Fruit fly (Drosophila melanogaster): ENCODE results near the gene CG14811.

CG14811 gene

dm6 chrX:1858867-1859266 lies 36.7 kb upstream of the CG14811 start, which contains the start of gene Lamtor5 (continued):
- TF ChIP-seq CG18619 (GFP tag; optimal IDR thresholded peaks at IDR 0.05) (peak; percentile 22), ranshi (GFP tag; IDR thresholded peaks at IDR 0.05) (0 out of 2 replicates have a peak, but pooled peaks have one; percentile 14), CG9727 (GFP tag; optimal IDR thresholded peaks at IDR 0.05) (peak; percentile 46), ind (GFP tag; optimal IDR thresholded peaks at IDR 0.05) (peak; percentile 23), CG15696 (tag; optimal IDR thresholded peaks at IDR 0.05) (peak; percentile 15), vnd (GFP tag; IDR thresholded peaks at IDR 0.05; ENCODE audit: partially characterized antibody) (no peak), sug (tag; optimal IDR thresholded peaks at IDR 0.05) (peak; percentile 15), HLH54F (GFP tag; optimal IDR thresholded peaks at IDR 0.05) (peak; percentile 32), CG16863 (GFP tag; optimal IDR thresholded peaks at IDR 0.05) (peak; percentile 29), CG8765 (GFP tag; IDR thresholded peaks at IDR 0.05) (no peak), CG7963 (GFP tag; IDR thresholded peaks at IDR 0.05; ENCODE audit: partially characterized antibody) (no peak), slou (GFP tag; optimal IDR thresholded peaks at IDR 0.05) (peak; percentile 12), CG3407 (GFP tag; optimal IDR thresholded peaks at IDR 0.05) (no peak), CG9609 (GFP tag; optimal IDR thresholded peaks at IDR 0.05) (no peak), Asciz (GFP tag; optimal IDR thresholded peaks at IDR 0.05) (no peak), Doc3 (GFP tag; IDR thresholded peaks at IDR 0.05; ENCODE audit: partially characterized antibody) (no peak), Hey (tag; optimal IDR thresholded peaks at IDR 0.05) (no peak), kah (GFP tag; optimal IDR thresholded peaks at IDR 0.05) (no peak), CG3163 (GFP tag; optimal IDR thresholded peaks at IDR 0.05) (no peak), CG1603 (tag; optimal IDR thresholded peaks at IDR 0.05) (peak; percentile 27), nerfin-1 (tag; optimal IDR thresholded peaks at IDR 0.05) (peak; percentile 30), so (GFP tag; IDR thresholded peaks at IDR 0.05) (peak; percentile 34; the same call in 1 of the 3 replicates), CG14710 (tag; optimal IDR thresholded peaks at IDR 0.05) (peak; percentile 12), inv (GFP tag; IDR thresholded peaks at IDR 0.05; ENCODE audit: partially characterized antibody) (no peak), YL-1 (GFP tag; optimal IDR thresholded peaks at IDR 0.05) (peak; percentile 39), mirr (GFP tag; optimal IDR thresholded peaks at IDR 0.05) (no peak), z (GFP tag; IDR thresholded peaks at IDR 0.05) (no peak), Xrp1 (GFP tag; IDR thresholded peaks at IDR 0.05) (peak; percentile 49; the same call in 1 of the 2 replicates), CG5953 (GFP tag; IDR thresholded peaks at IDR 0.05) (peak; percentile 36; the same call in 1 of the 2 replicates), Aef1 (GFP tag; IDR thresholded peaks at IDR 0.05) (peak; percentile 27; the same call in 1 of the 3 replicates), HHEX (GFP tag; optimal IDR thresholded peaks at IDR 0.05) (peak; percentile 42), kay (GFP tag; optimal IDR thresholded peaks at IDR 0.05) (no peak), gro (GFP tag; optimal IDR thresholded peaks at IDR 0.05) (peak; percentile 23), CG15269 (tag; optimal IDR thresholded peaks at IDR 0.05) (peak; percentile 45), Camta (GFP tag; optimal IDR thresholded peaks at IDR 0.05) (no peak), Mes4 (GFP tag; optimal IDR thresholded peaks at IDR 0.05) (no peak), CHES-1-like (GFP tag; optimal IDR thresholded peaks at IDR 0.05) (peak; percentile 29), tx (GFP tag; optimal IDR thresholded peaks at IDR 0.05) (no peak), CG4707 (GFP tag; optimal IDR thresholded peaks at IDR 0.05) (peak; percentile 51), CG13296 (GFP tag; optimal IDR thresholded peaks at IDR 0.05) (peak; percentile 41), pan (optimal IDR thresholded peaks at IDR 0.05) (no peak), pan (GFP tag; optimal IDR thresholded peaks at IDR 0.05 in 1 of 2, IDR thresholded peaks at IDR 0.05 in 1 of 2) (peak in 1 of 2 experiments; percentile 34), CG2202 (tag; optimal IDR thresholded peaks at IDR 0.05) (no peak), dati (GFP tag; IDR thresholded peaks at IDR 0.05) (no peak), pzg (GFP tag; optimal IDR thresholded peaks at IDR 0.05) (peak; percentile 55), Rx (GFP tag; IDR thresholded peaks at IDR 0.05) (no peak), Bgb (GFP tag; IDR thresholded peaks at IDR 0.05; ENCODE audit: partially characterized antibody) (peak; percentile 20; the same call in 1 of the 2 replicates), row (GFP tag; IDR thresholded peaks at IDR 0.05) (peak; percentile 84), CG5180 (GFP tag; optimal IDR thresholded peaks at IDR 0.05) (no peak), CG16779 (GFP tag; IDR thresholded peaks at IDR 0.05) (peak; percentile 28; the same call in 1 of the 2 replicates), crol (GFP tag; IDR thresholded peaks at IDR 0.05) (no peak)
